Worm (Caenorhabditis elegans) whole organism, late embryonic: ENCODE data around the gene capg-2.

Experiments
- C08G9.2 ChIP-seq: sonication (generic microtip); optimal IDR thresholded peaks from 2 replicates; lab custom pipeline; 2016; ENCODE audit warnings: mild to moderate bottlenecking, missing genetic modification characterization, moderate library complexity, missing compliant biosample characterization
- C38D4.7 ChIP-seq: fragments of 200-800 bp; sonication (Bioruptor generic); optimal IDR thresholded peaks from 2 replicates; lab custom pipeline; 2018; ENCODE audit warnings: mild to moderate bottlenecking, missing genetic modification characterization, moderate library complexity, missing compliant biosample characterization
- K09A11.1 ChIP-seq: sonication (generic microtip); optimal IDR thresholded peaks from 2 replicates; lab custom pipeline; 2017; ENCODE audit warnings: antibody characterized with exemption, mild to moderate bottlenecking, missing genetic modification characterization, missing compliant biosample characterization; ENCODE audit not compliant: insufficient read depth
- ahr-1 ChIP-seq: sonication (generic microtip); optimal IDR thresholded peaks from 2 replicates; lab custom pipeline; 2016; ENCODE audit warnings: missing genetic modification characterization, missing compliant biosample characterization
- ama-1 ChIP-seq: fragments of 150-350 bp; optimal IDR thresholded peaks from 2 replicates; lab custom pipeline; 2014
- ceh-18 ChIP-seq: sonication (generic microtip); optimal IDR thresholded peaks from 2 replicates; lab custom pipeline; 2016; ENCODE audit warnings: missing genetic modification characterization, missing compliant biosample characterization
- ceh-19 ChIP-seq: fragments of 200-800 bp; sonication (Bioruptor generic); optimal IDR thresholded peaks from 2 replicates; lab custom pipeline; 2018; ENCODE audit warnings: mild to moderate bottlenecking, missing genetic modification characterization, missing compliant biosample characterization
- ceh-22 ChIP-seq: sonication (generic microtip); optimal IDR thresholded peaks from 2 replicates; lab custom pipeline; 2017; ENCODE audit warnings: missing biosample characterization, missing genetic modification characterization
- ceh-31 ChIP-seq: sonication (generic microtip); optimal IDR thresholded peaks from 2 replicates; lab custom pipeline; 2016; ENCODE audit warnings: missing genetic modification characterization, missing compliant biosample characterization
- ceh-34 ChIP-seq: sonication (generic microtip); optimal IDR thresholded peaks from 2 replicates; lab custom pipeline; 2016; ENCODE audit warnings: mild to moderate bottlenecking, missing genetic modification characterization, missing compliant biosample characterization
- ceh-48 ChIP-seq: sonication (generic microtip); optimal IDR thresholded peaks from 2 replicates; lab custom pipeline; 2016; ENCODE audit warnings: missing genetic modification characterization, inconsistent platforms, missing compliant biosample characterization
- ceh-6 ChIP-seq: fragments of 200-800 bp; sonication (Bioruptor generic); optimal IDR thresholded peaks from 2 replicates; lab custom pipeline; 2018; ENCODE audit warnings: mild to moderate bottlenecking, missing genetic modification characterization, missing compliant biosample characterization
- che-1 ChIP-seq: sonication (generic microtip); optimal IDR thresholded peaks from 2 replicates; lab custom pipeline; 2016; ENCODE audit warnings: mild to moderate bottlenecking, missing genetic modification characterization, missing compliant biosample characterization
- elt-2 ChIP-seq: sonication (generic microtip); optimal IDR thresholded peaks from 2 replicates; lab custom pipeline; 2016; ENCODE audit warnings: missing genetic modification reagents, missing genetic modification characterization, missing compliant biosample characterization
- elt-4 ChIP-seq: sonication (generic microtip); optimal IDR thresholded peaks from 2 replicates; lab custom pipeline; 2016; ENCODE audit warnings: missing genetic modification characterization, missing compliant biosample characterization
- fkh-10 ChIP-seq: fragments of 150-350 bp; optimal IDR thresholded peaks from 2 replicates; lab custom pipeline; 2014; ENCODE audit warnings: missing biosample characterization, missing genetic modification reagents, missing genetic modification characterization
- hlh-6 ChIP-seq: sonication (generic microtip); optimal IDR thresholded peaks from 2 replicates; lab custom pipeline; 2016; ENCODE audit warnings: missing genotype, missing genetic modification characterization, missing compliant biosample characterization
- hlh-8 ChIP-seq: sonication (generic microtip); optimal IDR thresholded peaks from 2 replicates; lab custom pipeline; 2016; ENCODE audit warnings: missing genotype, missing genetic modification characterization, missing compliant biosample characterization
- lim-6 ChIP-seq: sonication (generic microtip); optimal IDR thresholded peaks from 2 replicates; lab custom pipeline; 2016; ENCODE audit warnings: missing genetic modification characterization, missing compliant biosample characterization
- lin-11 ChIP-seq: fragments of 200-800 bp; sonication (Bioruptor generic); optimal IDR thresholded peaks from 2 replicates; lab custom pipeline; 2018; ENCODE audit warnings: mild to moderate bottlenecking, missing genetic modification characterization, missing compliant biosample characterization
- mec-3 ChIP-seq: sonication (generic microtip); optimal IDR thresholded peaks from 2 replicates; lab custom pipeline; 2016; ENCODE audit warnings: borderline replicate concordance, missing genetic modification characterization, missing compliant biosample characterization
- nhr-11 ChIP-seq: fragments of 150-350 bp; optimal IDR thresholded peaks from 2 replicates; lab custom pipeline; 2014; ENCODE audit warnings: missing biosample characterization, missing genetic modification characterization
- pag-3 ChIP-seq: sonication (generic microtip); optimal IDR thresholded peaks from 2 replicates; lab custom pipeline; 2016; ENCODE audit warnings: missing compliant biosample characterization, missing genetic modification characterization, borderline replicate concordance
- pax-1 ChIP-seq: fragments of 150-350 bp; optimal IDR thresholded peaks from 2 replicates; lab custom pipeline; 2014; ENCODE audit warnings: missing biosample characterization, missing genetic modification characterization
- pha-2 ChIP-seq: sonication (generic microtip); optimal IDR thresholded peaks from 2 replicates; lab custom pipeline; 2017; ENCODE audit warnings: mild to moderate bottlenecking, missing genetic modification characterization, missing compliant biosample characterization
- pha-4 ChIP-seq: fragments of 150-350 bp; optimal IDR thresholded peaks from 2 replicates; lab custom pipeline; 2018; ENCODE audit warnings: missing biosample characterization, missing genetic modification reagents, missing genetic modification characterization
- pqm-1 ChIP-seq: sonication (generic microtip); optimal IDR thresholded peaks from 2 replicates; lab custom pipeline; 2016; ENCODE audit warnings: missing genetic modification characterization, missing compliant biosample characterization
- pros-1 ChIP-seq: fragments of 150-350 bp; optimal IDR thresholded peaks from 2 replicates; lab custom pipeline; 2014; ENCODE audit warnings: missing biosample characterization, missing genetic modification reagents, missing genetic modification characterization
- ref-2 ChIP-seq: sonication (generic microtip); optimal IDR thresholded peaks from 2 replicates; lab custom pipeline; 2016; ENCODE audit warnings: missing genetic modification characterization, missing compliant biosample characterization
- rnt-1 ChIP-seq: sonication (generic microtip); optimal IDR thresholded peaks from 2 replicates; lab custom pipeline; 2016; ENCODE audit warnings: missing genetic modification characterization, missing compliant biosample characterization
- sdc-2 ChIP-seq: sonication (generic microtip); optimal IDR thresholded peaks from 2 replicates; lab custom pipeline; 2016; ENCODE audit warnings: missing genotype, missing genetic modification characterization, missing compliant biosample characterization
- sox-2 ChIP-seq: fragments of 200-800 bp; sonication (Bioruptor generic); IDR thresholded peaks from 2 replicates; pipeline ENCODE4 v1.3.6; 2022; ENCODE audit warnings: missing genetic modification reagents, missing genetic modification characterization, missing compliant biosample characterization
- syd-9 ChIP-seq: sonication (generic microtip); optimal IDR thresholded peaks from 2 replicates; lab custom pipeline; 2016; ENCODE audit warnings: mild to moderate bottlenecking, missing genetic modification characterization, moderate library complexity, missing compliant biosample characterization
- unc-42 ChIP-seq: sonication (generic microtip); optimal IDR thresholded peaks from 2 replicates; lab custom pipeline; 2016; ENCODE audit warnings: missing genotype, missing genetic modification characterization, missing compliant biosample characterization
- unc-86 ChIP-seq: sonication (generic microtip); optimal IDR thresholded peaks from 2 replicates; lab custom pipeline; 2016; ENCODE audit warnings: missing genetic modification characterization, missing compliant biosample characterization
- zip-5 ChIP-seq: sonication (generic microtip); optimal IDR thresholded peaks from 2 replicates; lab custom pipeline; 2016; ENCODE audit warnings: missing genetic modification characterization, missing compliant biosample characterization

The capg-2 gene

ce11 chrV:12261377-12261776, 10.3 kb upstream of the capg-2 start, which contains the start of gene tbb-6:
tbb-6 (plus strand) TSS chrV:12261531.
- TF ChIP-seq lim-6 (tag; lab: Kevin White, UChicago): no peak
- TF ChIP-seq mec-3 (tag; lab: Kevin White, UChicago): no peak
- TF ChIP-seq ceh-48 (tag; lab: Kevin White, UChicago): no peak
- TF ChIP-seq pax-1 (tag; lab: Kevin White, UChicago): no peak
- TF ChIP-seq pag-3: no peak
- no peak for TF ChIP-seq C08G9.2 (tag; lab: Kevin White, UChicago)
- TF ChIP-seq ama-1 (lab: Kevin White, UChicago): no peak
- TF ChIP-seq pros-1 (tag; lab: Kevin White, UChicago): no peak
- TF ChIP-seq, all 69 proteins: peak for 0

DNA sequence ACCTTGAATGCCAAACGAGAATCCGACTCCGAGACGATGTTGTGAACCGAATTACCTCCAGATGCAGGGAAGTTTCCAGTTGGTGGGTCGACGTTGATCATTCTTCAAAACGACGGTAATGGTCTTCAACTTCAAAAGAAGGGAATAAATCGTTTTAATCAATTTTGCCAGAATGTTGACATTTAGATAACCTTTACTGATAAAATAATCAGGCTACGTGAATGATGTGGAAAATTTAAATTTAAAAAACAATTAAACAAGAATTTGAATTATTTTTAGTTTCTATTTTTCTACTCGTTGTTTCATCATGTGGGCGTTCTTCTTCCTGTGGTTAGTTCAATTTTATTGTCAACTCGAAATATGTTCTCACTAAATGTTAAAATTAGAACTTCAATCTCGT, 8.0 kb upstream of the capg-2 start, which contains the start of gene ssp-35:
TSS of gene ssp-35 (minus strand) at position 101 of the 400 bp plus-strand sequence.
- TF ChIP-seq C08G9.2 (tag; lab: Kevin White, UChicago) (no peak), pqm-1 (tag; lab: Kevin White, UChicago) (no peak), pax-1 (tag; lab: Kevin White, UChicago) (no peak), syd-9 (tag; lab: Kevin White, UChicago) (no peak), ceh-22 (tag; lab: Kevin White, UChicago) (no peak), C38D4.7 (GFP tag; lab: Kevin White, UChicago) (no peak), nhr-11 (tag; lab: Kevin White, UChicago) (no peak), ceh-34 (no peak), pha-2 (tag; lab: Kevin White, UChicago) (no peak)

DNA sequence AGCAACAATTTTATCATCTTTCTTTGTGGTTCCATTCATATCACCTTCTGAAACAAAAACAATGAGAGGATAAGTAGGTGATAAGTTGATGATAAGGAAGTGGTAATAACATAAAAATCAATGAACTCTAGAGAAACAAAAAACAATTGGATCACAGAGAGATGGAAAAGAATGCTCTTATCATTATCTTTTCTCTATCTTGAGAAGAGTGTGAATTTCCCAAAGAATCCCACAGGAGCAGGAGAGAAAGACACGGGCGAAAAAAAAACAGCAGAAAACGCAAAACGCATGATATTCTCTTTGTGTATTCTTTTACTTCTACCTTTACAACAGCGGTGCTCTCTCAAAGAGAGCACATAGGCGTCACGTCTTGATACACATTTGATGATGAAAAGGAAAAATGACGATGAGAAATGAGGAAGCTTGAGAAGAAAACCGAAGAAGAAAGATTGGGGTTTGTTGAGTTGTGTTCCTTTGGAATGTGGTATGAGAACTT, 2.4 kb upstream of the capg-2 start, which contains the start of gene twk-24:
TSS of gene twk-24 (minus strand) at position 51 of the 496 bp plus-strand sequence.
- TF ChIP-seq elt-2: peak; percentile 65
- no peak for TF ChIP-seq lin-11
- peak; percentile 59 for TF ChIP-seq ceh-18 (tag; lab: Kevin White, UChicago)

- TF ChIP-seq che-1 (tag; lab: Kevin White, UChicago) (no peak), K09A11.1 (tag; lab: Kevin White, UChicago) (no peak), zip-5 (no peak)
Measured at ce11 chrV:12275714-12276113, 4.0 kb downstream of the capg-2 start.

ce11 chrV:12276946-12277345, 5.3 kb downstream of the capg-2 start, which contains the start of gene bnc-1:
bnc-1 (minus strand) TSS chrV:12277046.
- TF ChIP-seq unc-42 (no peak), sdc-2 (tag; lab: Kevin White, UChicago) (no peak), fkh-10 (no peak), ceh-31 (tag; lab: Kevin White, UChicago) (no peak), pros-1 (tag; lab: Kevin White, UChicago) (no peak), elt-4 (tag; lab: Kevin White, UChicago) (no peak), hlh-6 (tag; lab: Kevin White, UChicago) (no peak), hlh-8 (tag; lab: Kevin White, UChicago) (no peak), ahr-1 (no peak), rnt-1 (tag; lab: Kevin White, UChicago) (no peak), ceh-18 (tag; lab: Kevin White, UChicago) (no peak)

- no peak for TF ChIP-seq elt-2
- no peak for TF ChIP-seq ceh-18 (tag; lab: Kevin White, UChicago)
- no peak for TF ChIP-seq sox-2 (GFP tag; lab: Robert Waterston, UW)
- no peak for TF ChIP-seq unc-86 (tag; lab: Kevin White, UChicago)
- TF ChIP-seq ref-2 (tag; lab: Kevin White, UChicago): no peak
- TF ChIP-seq C38D4.7 (GFP tag; lab: Kevin White, UChicago): no peak
- TF ChIP-seq ceh-19 (GFP tag; lab: Kevin White, UChicago): no peak
- no peak for TF ChIP-seq ceh-6
- no peak for TF ChIP-seq ceh-34
- no peak for TF ChIP-seq pha-4 (tag; lab: Kevin White, UChicago)
Measured at ce11 chrV:12281508-12281907, 9.8 kb downstream of the capg-2 start.
